Fruit fly (Drosophila melanogaster): ENCODE measurements around the gene CG8159.
A peak's percentile ranks its signal among the peaks of the same experiment; 100 is the strongest.

Gene CG8159

DNA sequence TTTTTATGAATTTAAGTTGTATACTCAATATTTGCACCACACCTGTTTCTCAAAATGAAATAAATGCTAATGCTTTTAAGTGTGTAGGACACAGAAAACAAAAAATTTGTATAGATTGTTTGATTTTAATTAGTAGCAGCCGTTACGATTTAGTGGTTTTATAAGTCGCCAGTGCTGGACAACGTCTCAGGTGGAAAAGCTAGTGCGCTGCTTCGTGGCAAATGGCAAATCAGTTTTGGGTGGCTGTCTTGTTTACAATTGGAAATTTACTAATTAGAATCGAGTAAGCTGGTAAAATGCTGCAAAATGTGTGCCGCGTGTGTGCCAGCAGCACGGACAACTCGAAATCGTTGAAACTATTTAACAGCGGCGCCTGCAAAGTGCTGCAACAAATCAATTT, at the start of gene CG8159:
Gene CG8159 (plus strand): TSS at position 223 of the 400 bp plus-strand sequence.
- TF ChIP-seq ey (GFP tag; optimal IDR thresholded peaks at IDR 0.05) (peak; percentile 18), OdsH (GFP tag; optimal IDR thresholded peaks at IDR 0.05) (peak; percentile 1), dsf (GFP tag; optimal IDR thresholded peaks at IDR 0.05; ENCODE audit: borderline replicate concordance) (no peak), Rel (GFP tag; optimal IDR thresholded peaks at IDR 0.05) (no peak), Rel (tag; optimal IDR thresholded peaks at IDR 0.05) (peak; percentile 97), Myc (optimal IDR thresholded peaks at IDR 0.05) (no peak), Vsx2 (GFP tag; optimal IDR thresholded peaks at IDR 0.05; ENCODE audit: partially characterized antibody) (no peak), sage (GFP tag; optimal IDR thresholded peaks at IDR 0.05) (no peak), psq (GFP tag; optimal IDR thresholded peaks at IDR 0.05) (no peak), CG32264 (GFP tag; optimal IDR thresholded peaks at IDR 0.05) (no peak), Abd-B (GFP tag; optimal IDR thresholded peaks at IDR 0.05) (no peak), Hr83 (GFP tag; optimal IDR thresholded peaks at IDR 0.05; ENCODE audit: poor library complexity, severe bottlenecking) (peak; percentile 79), jim (GFP tag; optimal IDR thresholded peaks at IDR 0.05) (no peak)

DNA sequence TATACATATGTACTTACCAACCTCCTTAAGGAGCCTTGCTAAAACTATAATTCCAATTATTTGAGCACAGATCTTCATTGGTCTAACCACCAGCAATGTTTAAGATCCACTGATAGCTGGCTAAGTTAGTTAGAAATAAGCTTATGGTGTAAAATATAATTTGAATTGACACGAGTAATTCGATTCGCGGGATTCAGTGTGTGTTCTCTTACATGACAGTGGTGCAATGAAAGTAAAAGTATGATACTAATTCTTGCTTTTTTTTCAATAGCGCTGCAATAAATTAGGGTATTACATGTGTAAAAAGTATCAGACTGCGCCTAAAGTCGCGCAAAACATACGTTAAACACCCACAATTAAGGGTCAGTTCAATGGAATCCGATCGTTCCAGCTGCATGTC, 46.7 kb upstream of the CG8159 start, which contains the start of gene CG33325:
Gene CG33325 (minus strand): TSS at position 101 of the 400 bp plus-strand sequence.
- TF ChIP-seq Hr83 (GFP tag; optimal IDR thresholded peaks at IDR 0.05; ENCODE audit: poor library complexity, severe bottlenecking), result no peak
- TF ChIP-seq h (GFP tag; optimal IDR thresholded peaks at IDR 0.05), result no peak
- TF ChIP-seq psq (GFP tag; optimal IDR thresholded peaks at IDR 0.05), result no peak
- TF ChIP-seq lola (GFP tag; optimal IDR thresholded peaks at IDR 0.05), result no peak
- no peak for TF ChIP-seq Hnf4 (GFP tag; optimal IDR thresholded peaks at IDR 0.05)
- TF ChIP-seq dl (GFP tag; optimal IDR thresholded peaks at IDR 0.05; ENCODE audit: insufficient read depth in 1 of 2, partially characterized antibody in 2 of 2), result no peak
- TF ChIP-seq rgr (GFP tag; optimal IDR thresholded peaks at IDR 0.05), result no peak
- TF ChIP-seq CG32264 (GFP tag; optimal IDR thresholded peaks at IDR 0.05), result no peak
- TF ChIP-seq CrebA (GFP tag; optimal IDR thresholded peaks at IDR 0.05; ENCODE audit: borderline replicate concordance), result no peak
- no peak for TF ChIP-seq Rel (GFP tag; optimal IDR thresholded peaks at IDR 0.05)
- TF ChIP-seq Rel (tag; optimal IDR thresholded peaks at IDR 0.05), result no peak
- no peak for TF ChIP-seq Abd-B (GFP tag; optimal IDR thresholded peaks at IDR 0.05)
- no peak for TF ChIP-seq OdsH (GFP tag; optimal IDR thresholded peaks at IDR 0.05)
- no peak for TF ChIP-seq Sp1 (GFP tag; optimal IDR thresholded peaks at IDR 0.05)
- no peak for TF ChIP-seq sv (GFP tag; optimal IDR thresholded peaks at IDR 0.05)
- no peak for TF ChIP-seq Vsx2 (GFP tag; optimal IDR thresholded peaks at IDR 0.05; ENCODE audit: partially characterized antibody)
- no peak for TF ChIP-seq jim (GFP tag; optimal IDR thresholded peaks at IDR 0.05)
- TF ChIP-seq Dfd (GFP tag; optimal IDR thresholded peaks at IDR 0.05), result no peak

DNA sequence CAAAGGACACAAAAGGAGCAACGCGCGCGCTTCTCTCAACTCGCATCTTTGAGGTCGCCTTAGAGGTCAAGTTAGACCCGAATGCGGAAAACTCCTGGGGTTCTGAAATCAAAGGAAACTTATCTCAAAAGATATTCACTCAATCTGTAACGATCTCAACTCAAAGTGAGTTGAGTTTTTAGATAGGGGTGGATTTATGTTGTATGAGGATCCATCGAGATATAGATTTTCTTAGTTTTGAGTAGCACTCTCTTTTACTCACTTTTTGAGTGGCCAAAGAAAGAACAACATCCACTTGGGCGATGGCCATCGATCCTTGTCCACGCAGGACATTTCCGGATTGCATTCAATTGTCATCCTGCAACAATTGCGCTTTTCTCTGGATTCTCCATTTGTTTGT, 46.0 kb upstream of the CG8159 start:
- TF ChIP-seq pan (optimal IDR thresholded peaks at IDR 0.05), result no peak
- no peak for TF ChIP-seq CrebA (GFP tag; optimal IDR thresholded peaks at IDR 0.05; ENCODE audit: borderline replicate concordance)
- TF ChIP-seq Vsx2 (GFP tag; optimal IDR thresholded peaks at IDR 0.05; ENCODE audit: partially characterized antibody), result no peak
- no peak for TF ChIP-seq tai (GFP tag; optimal IDR thresholded peaks at IDR 0.05)
- no peak for TF ChIP-seq CG9705 (GFP tag; optimal IDR thresholded peaks at IDR 0.05)
- no peak for TF ChIP-seq Hr78 (GFP tag; optimal IDR thresholded peaks at IDR 0.05)
- no peak for TF ChIP-seq dmrt93B (GFP tag; optimal IDR thresholded peaks at IDR 0.05)
- TF ChIP-seq usp (GFP tag; optimal IDR thresholded peaks at IDR 0.05), result no peak
- no peak for TF ChIP-seq CG32264 (GFP tag; optimal IDR thresholded peaks at IDR 0.05)
- TF ChIP-seq psq (GFP tag; optimal IDR thresholded peaks at IDR 0.05), result no peak
- no peak for TF ChIP-seq Mio (GFP tag; optimal IDR thresholded peaks at IDR 0.05)
- no peak for TF ChIP-seq br (GFP tag; optimal IDR thresholded peaks at IDR 0.05)
- TF ChIP-seq Jra (GFP tag; optimal IDR thresholded peaks at IDR 0.05), result no peak
- TF ChIP-seq jim (GFP tag; optimal IDR thresholded peaks at IDR 0.05), result no peak
- TF ChIP-seq foxo (GFP tag; optimal IDR thresholded peaks at IDR 0.05), result no peak
- TF ChIP-seq HLH106 (tag; optimal IDR thresholded peaks at IDR 0.05), result no peak
- TF ChIP-seq Myc (optimal IDR thresholded peaks at IDR 0.05), result no peak
- TF ChIP-seq Dfd (GFP tag; optimal IDR thresholded peaks at IDR 0.05), result no peak
- TF ChIP-seq lola (GFP tag; optimal IDR thresholded peaks at IDR 0.05), result no peak

DNA sequence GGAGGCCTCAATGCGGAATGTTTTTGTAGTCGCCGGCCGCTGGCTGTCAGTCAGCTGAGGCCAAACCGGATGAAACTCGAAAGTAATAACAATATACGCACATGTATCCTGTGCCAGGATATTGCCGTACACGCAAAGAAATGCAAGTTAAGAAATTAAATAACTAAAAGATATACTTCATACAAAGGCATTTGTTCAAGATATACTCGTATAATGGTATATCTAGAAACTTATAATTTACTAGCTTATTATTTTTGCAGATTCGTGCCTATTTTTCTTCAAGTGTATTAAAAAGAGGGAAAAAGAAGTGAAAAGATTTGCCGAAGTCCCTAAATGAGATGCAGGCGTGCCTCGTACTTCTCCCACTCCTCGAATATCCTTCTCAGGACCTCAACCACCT, 43.4 kb upstream of the CG8159 start:
- no peak for TF ChIP-seq Sp1 (GFP tag; optimal IDR thresholded peaks at IDR 0.05)
- no peak for TF ChIP-seq woc (GFP tag; optimal IDR thresholded peaks at IDR 0.05)
- TF ChIP-seq CrebA (GFP tag; optimal IDR thresholded peaks at IDR 0.05; ENCODE audit: borderline replicate concordance), result no peak
- no peak for TF ChIP-seq Jra (GFP tag; optimal IDR thresholded peaks at IDR 0.05)
- no peak for TF ChIP-seq lola (GFP tag; optimal IDR thresholded peaks at IDR 0.05)
- TF ChIP-seq foxo (GFP tag; optimal IDR thresholded peaks at IDR 0.05), result no peak
- no peak for TF ChIP-seq CG9705 (GFP tag; optimal IDR thresholded peaks at IDR 0.05)
- TF ChIP-seq jim (GFP tag; optimal IDR thresholded peaks at IDR 0.05), result no peak
- TF ChIP-seq Dfd (GFP tag; optimal IDR thresholded peaks at IDR 0.05), result no peak
- TF ChIP-seq fru (GFP tag; optimal IDR thresholded peaks at IDR 0.05), result no peak
- TF ChIP-seq Mio (GFP tag; optimal IDR thresholded peaks at IDR 0.05), result no peak
- no peak for TF ChIP-seq OdsH (GFP tag; optimal IDR thresholded peaks at IDR 0.05)
- no peak for TF ChIP-seq tai (GFP tag; optimal IDR thresholded peaks at IDR 0.05)
- TF ChIP-seq sage (GFP tag; optimal IDR thresholded peaks at IDR 0.05), result no peak
- no peak for TF ChIP-seq dl (GFP tag; optimal IDR thresholded peaks at IDR 0.05; ENCODE audit: insufficient read depth in 1 of 2, partially characterized antibody in 2 of 2)
- TF ChIP-seq HLH106 (tag; optimal IDR thresholded peaks at IDR 0.05), result no peak
- TF ChIP-seq ey (GFP tag; optimal IDR thresholded peaks at IDR 0.05), result no peak
- TF ChIP-seq dmrt93B (GFP tag; optimal IDR thresholded peaks at IDR 0.05), result no peak
- TF ChIP-seq usp (GFP tag; optimal IDR thresholded peaks at IDR 0.05), result no peak
